Worm (Caenorhabditis elegans): ENCODE results near the gene fbxl-4.

fbxl-4 gene

ce11 chrX:6618712-6619111 is 30.1 kb downstream of the fbxl-4 start, which contains the start of gene kqt-1:
kqt-1 (plus strand) TSS chrX:6619012.
- no peak for TF ChIP-seq hrde-1 (tag; optimal IDR thresholded peaks at IDR 0.05; ENCODE audit: borderline replicate concordance)
- no peak for TF ChIP-seq ztf-22 (GFP tag; optimal IDR thresholded peaks at IDR 0.05)
- TF ChIP-seq nhr-120 (GFP tag; IDR thresholded peaks at IDR 0.05), result no peak
- no peak for TF ChIP-seq nhr-27 (tag; optimal IDR thresholded peaks at IDR 0.05)
- TF ChIP-seq athp-1 (tag; optimal IDR thresholded peaks at IDR 0.05), result no peak
- TF ChIP-seq cebp-1 (GFP tag; IDR thresholded peaks at IDR 0.05), result no peak
- TF ChIP-seq cebp-1 (tag; optimal IDR thresholded peaks at IDR 0.05), result no peak
- no peak for TF ChIP-seq K12H6.12 (tag; optimal IDR thresholded peaks at IDR 0.05)
- TF ChIP-seq bed-1 (GFP tag; IDR thresholded peaks at IDR 0.05), result no peak
- no peak for TF ChIP-seq aptf-3 (GFP tag; IDR thresholded peaks at IDR 0.05)
- no peak for TF ChIP-seq let-526 (GFP tag; IDR thresholded peaks at IDR 0.05)
- TF ChIP-seq ccch-3 (GFP tag; optimal IDR thresholded peaks at IDR 0.05), result no peak
- TF ChIP-seq Y56A3A.18 (GFP tag; IDR thresholded peaks at IDR 0.05), result no peak
- TF ChIP-seq akir-1 (GFP tag; optimal IDR thresholded peaks at IDR 0.05), result no peak
- TF ChIP-seq repo-1 (tag; optimal IDR thresholded peaks at IDR 0.05), result no peak
- no peak for TF ChIP-seq tbx-9 (tag; optimal IDR thresholded peaks at IDR 0.05; ENCODE audit: borderline replicate concordance)

ce11 chrX:6622552-6623236 is 34.1 kb downstream of the fbxl-4 start, which contains the start of gene clec-266:
clec-266 (minus strand) TSS chrX:6622915.
- TF ChIP-seq sea-2 (GFP tag; IDR thresholded peaks at IDR 0.05) (no peak), tbp1 (GFP tag; optimal IDR thresholded peaks at IDR 0.05) (no peak), egrh-3 (GFP tag; IDR thresholded peaks at IDR 0.05) (no peak), D2030.7 (GFP tag; IDR thresholded peaks at IDR 0.05) (no peak), hmg-20 (GFP tag; IDR thresholded peaks at IDR 0.05) (no peak), nhr-179 (tag; optimal IDR thresholded peaks at IDR 0.05) (no peak), rpc-1 (optimal IDR thresholded peaks at IDR 0.05) (no peak), rpc-1 (tag; optimal IDR thresholded peaks at IDR 0.05) (no peak), lin-54 (GFP tag; optimal IDR thresholded peaks at IDR 0.05) (no peak), nfya-2 (GFP tag; IDR thresholded peaks at IDR 0.05) (no peak), madf-10 (tag; optimal IDR thresholded peaks at IDR 0.05) (no peak), bed-2 (GFP tag; IDR thresholded peaks at IDR 0.05) (no peak)

ce11 chrX:6625275-6625674 is 36.7 kb downstream of the fbxl-4 start:
- TF ChIP-seq F37B4.10 (GFP tag; IDR thresholded peaks at IDR 0.05) (0 out of 2 replicates have a peak, but pooled peaks have one; percentile 58), hsf-1 (GFP tag; IDR thresholded peaks at IDR 0.05) (no peak), ets-4 (GFP tag; optimal IDR thresholded peaks at IDR 0.05) (peak; percentile 17)

- TF ChIP-seq F39B2.1 (GFP tag; IDR thresholded peaks at IDR 0.05) (no peak), ekl-4 (GFP tag; IDR thresholded peaks at IDR 0.05) (no peak), Y67H2A.10 (GFP tag; conservative IDR thresholded peaks at IDR 0.05) (no peak), nhr-80 (tag; optimal IDR thresholded peaks at IDR 0.05) (no peak), lin-40 (tag; optimal IDR thresholded peaks at IDR 0.05) (no peak), egl-44 (GFP tag; IDR thresholded peaks at IDR 0.05) (no peak), tbp1 (GFP tag; optimal IDR thresholded peaks at IDR 0.05) (no peak), madf-3 (GFP tag; IDR thresholded peaks at IDR 0.05) (no peak), attf-6 (GFP tag; IDR thresholded peaks at IDR 0.05) (no peak), akir-1 (GFP tag; optimal IDR thresholded peaks at IDR 0.05) (no peak)
Observed at ce11 chrX:6630645-6631044, 42.0 kb downstream of the fbxl-4 start.

All from whole organism, young adult.